Worm (Caenorhabditis elegans) whole organism, L4 larva: Measurements from ENCODE around the gene F55B11.6.
"Not testable (repeated sequence)": the region's sequence is repeated elsewhere in the genome, so short reads cannot be mapped to it uniquely, and the experiment has no call there.

ENCODE experiments used
- F37D6.2 ChIP-seq: sonication (generic microtip); optimal IDR thresholded peaks from 2 replicates; lab custom pipeline; 2016; ENCODE audit warnings: mild to moderate bottlenecking, missing genetic modification characterization, missing compliant biosample characterization
- T20F7.1 ChIP-seq: fragments of 200-800 bp; sonication (Bioruptor generic); optimal IDR thresholded peaks from 2 replicates; lab custom pipeline; 2018; ENCODE audit warnings: mild to moderate bottlenecking, missing genetic modification characterization, missing compliant biosample characterization
- Y75B8A.6 ChIP-seq: fragments of 200-800 bp; sonication (Bioruptor generic); IDR thresholded peaks from 2 replicates; pipeline ENCODE4 v1.3.6; 2022; ENCODE audit warnings: missing genetic modification reagents, missing genetic modification characterization, missing compliant biosample characterization
- aha-1 ChIP-seq: fragments of 150-350 bp; peaks from one replicate; lab custom pipeline; 2014; ENCODE audit warnings: missing biosample characterization, missing genetic modification characterization
- ama-1 ChIP-seq: fragments of 150-350 bp; optimal IDR thresholded peaks from 2 replicates; lab custom pipeline; 2014; ENCODE audit warnings: inconsistent platforms, mixed read lengths
- attf-4 ChIP-seq: sonication (generic microtip); optimal IDR thresholded peaks from 3 replicates; lab custom pipeline; 2017; ENCODE audit warnings: missing biosample characterization, missing genetic modification characterization
- ceh-20 ChIP-seq: fragments of 200-800 bp; sonication (Bioruptor generic); IDR thresholded peaks from 2 replicates; pipeline ENCODE4 v1.3.6; 2022; ENCODE audit warnings: missing genetic modification reagents, missing genetic modification characterization, missing compliant biosample characterization
- ceh-28 ChIP-seq: fragments of 150-350 bp; optimal IDR thresholded peaks from 2 replicates; lab custom pipeline; 2014; ENCODE audit warnings: missing biosample characterization, missing genetic modification reagents, missing genetic modification characterization
- cey-2 ChIP-seq: sonication (generic microtip); optimal IDR thresholded peaks from 3 replicates; lab custom pipeline; 2017; ENCODE audit warnings: missing genetic modification characterization, mild to moderate bottlenecking, missing compliant biosample characterization, antibody characterized with exemption, borderline replicate concordance; ENCODE audit not compliant: insufficient read depth
- ctbp-1 ChIP-seq: fragments of 200-800 bp; sonication (Bioruptor generic); IDR thresholded peaks from 2 replicates; pipeline ENCODE4 v1.3.6; 2022; ENCODE audit warnings: missing genetic modification reagents, missing genetic modification characterization, missing compliant biosample characterization
- daf-12 ChIP-seq: fragments of 150-350 bp; optimal IDR thresholded peaks from 2 replicates; lab custom pipeline; 2014; ENCODE audit warnings: missing biosample characterization, missing genetic modification reagents, missing genetic modification characterization
- dmd-9 ChIP-seq: fragments of 200-800 bp; sonication (Bioruptor generic); IDR thresholded peaks from 2 replicates; pipeline ENCODE4 v1.3.6; 2022; ENCODE audit warnings: missing genetic modification reagents, missing genetic modification characterization, missing compliant biosample characterization
- dpl-1 ChIP-seq: fragments of 150-350 bp; optimal IDR thresholded peaks from 2 replicates; lab custom pipeline; 2014; ENCODE audit warnings: missing biosample characterization, missing genetic modification reagents, missing genetic modification characterization
- duxl-1 ChIP-seq: sonication (generic microtip); optimal IDR thresholded peaks from 2 replicates; lab custom pipeline; 2016; ENCODE audit warnings: mild to moderate bottlenecking, missing genetic modification characterization, moderate library complexity, missing compliant biosample characterization; ENCODE audit not compliant: poor library complexity
- fkh-10 ChIP-seq: fragments of 150-350 bp; optimal IDR thresholded peaks from 2 replicates; lab custom pipeline; 2014; ENCODE audit warnings: missing biosample characterization, missing genetic modification reagents, missing genetic modification characterization
- gei-8 ChIP-seq: fragments of 200-800 bp; sonication (Bioruptor generic); optimal IDR thresholded peaks from 2 replicates; lab custom pipeline; 2018; ENCODE audit warnings: mild to moderate bottlenecking, missing genetic modification characterization, missing compliant biosample characterization
- hmg-1.1 ChIP-seq: fragments of 200-800 bp; sonication (Bioruptor generic); IDR thresholded peaks from 2 replicates; pipeline ENCODE4 v1.3.6; 2022; ENCODE audit warnings: missing genetic modification reagents, missing genetic modification characterization, missing compliant biosample characterization
- jun-1 ChIP-seq: fragments of 150-350 bp; optimal IDR thresholded peaks from 2 replicates; lab custom pipeline; 2014; ENCODE audit warnings: missing biosample characterization, missing genetic modification reagents, missing genetic modification characterization
- lin-13 ChIP-seq: fragments of 150-350 bp; optimal IDR thresholded peaks from 2 replicates; lab custom pipeline; 2014; ENCODE audit warnings: missing biosample characterization, missing genetic modification reagents, missing genetic modification characterization
- lin-38 ChIP-seq: fragments of 200-800 bp; sonication (Bioruptor generic); IDR thresholded peaks from 2 replicates; pipeline ENCODE4 v1.3.6; 2022; ENCODE audit warnings: missing genetic modification reagents, missing genetic modification characterization, missing compliant biosample characterization
- lir-3 ChIP-seq: sonication (generic microtip); optimal IDR thresholded peaks from 2 replicates; lab custom pipeline; 2016; ENCODE audit warnings: mild to moderate bottlenecking, missing genetic modification characterization, missing compliant biosample characterization
- lsy-2 ChIP-seq, 2 experiments: fragments of 150-350 bp in 1 of 2; sonication (generic microtip) in 1 of 2; optimal IDR thresholded peaks; 2 replicates each; lab custom pipeline; 2014 to 2017; ENCODE audit warnings: missing biosample characterization in 2 of 2, missing genetic modification characterization in 2 of 2
- mdl-1 ChIP-seq, 2 experiments: fragments of 150-350 bp in 1 of 2; sonication (generic microtip) in 1 of 2; optimal IDR thresholded peaks; 2 replicates each; lab custom pipeline; 2014 to 2017; ENCODE audit warnings: missing biosample characterization in 2 of 2, missing genetic modification characterization in 2 of 2
- mep-1 ChIP-seq: fragments of 150-350 bp; sonication (generic microtip); optimal IDR thresholded peaks from 3 replicates; lab custom pipeline; 2014; ENCODE audit warnings: missing biosample characterization, missing genetic modification characterization
- mxl-2 ChIP-seq: fragments of 200-800 bp; sonication (Bioruptor generic); conservative IDR thresholded peaks from 2 replicates; pipeline ENCODE4 v1.3.6; 2022; ENCODE audit warnings: missing genetic modification reagents, missing genetic modification characterization, missing compliant biosample characterization
- nhr-102 ChIP-seq: sonication (generic microtip); optimal IDR thresholded peaks from 2 replicates; lab custom pipeline; 2016; ENCODE audit warnings: mild to moderate bottlenecking, missing genetic modification characterization, moderate library complexity, missing compliant biosample characterization
- nhr-11 ChIP-seq: fragments of 150-350 bp; optimal IDR thresholded peaks from 2 replicates; lab custom pipeline; 2014; ENCODE audit warnings: missing biosample characterization, missing genetic modification characterization
- nhr-42 ChIP-seq: fragments of 200-800 bp; sonication (Bioruptor generic); IDR thresholded peaks from 2 replicates; pipeline ENCODE4 v1.3.6; 2022; ENCODE audit warnings: missing genetic modification characterization, missing compliant biosample characterization
- pha-4 ChIP-seq, 2 experiments: fragments of 150-350 bp in 1 of 2; fragments of 200-800 bp in 1 of 2; sonication (Bioruptor generic) in 1 of 2; IDR thresholded peaks in 1 of 2; optimal IDR thresholded peaks in 1 of 2; 2 replicates each; pipeline versions ENCODE4 v1.3.6 to Lab custom; 2014 to 2022; ENCODE audit warnings: missing genetic modification characterization in 2 of 2, missing genetic modification reagents in 2 of 2, missing biosample characterization in 1 of 2, missing compliant biosample characterization in 1 of 2
- rbr-2 ChIP-seq: sonication (generic microtip); optimal IDR thresholded peaks from 2 replicates; lab custom pipeline; 2016; ENCODE audit warnings: missing genotype, missing genetic modification characterization, missing compliant biosample characterization
- sdz-12 ChIP-seq: fragments of 200-800 bp; sonication (Bioruptor generic); optimal IDR thresholded peaks from 2 replicates; lab custom pipeline; 2018; ENCODE audit warnings: mild to moderate bottlenecking, missing genetic modification characterization, missing compliant biosample characterization
- set-16 ChIP-seq: fragments of 200-800 bp; sonication (Bioruptor generic); IDR thresholded peaks from 2 replicates; pipeline ENCODE4 v1.3.6; 2022; ENCODE audit warnings: missing genetic modification reagents, missing genetic modification characterization, missing compliant biosample characterization
- skn-1 ChIP-seq: fragments of 150-350 bp; optimal IDR thresholded peaks from 2 replicates; lab custom pipeline; 2014; ENCODE audit warnings: missing biosample characterization, missing genetic modification characterization
- snpc-1.2 ChIP-seq: fragments of 200-800 bp; sonication (Bioruptor generic); IDR thresholded peaks from 2 replicates; pipeline ENCODE4 v1.3.6; 2022; ENCODE audit warnings: missing genetic modification reagents, missing genetic modification characterization, missing compliant biosample characterization
- unc-62 ChIP-seq, 3 experiments: fragments of 150-350 bp in 1 of 3; sonication (generic microtip); optimal IDR thresholded peaks in 2 of 3; peaks in 1 of 3; 1 replicate in 1 of 3; 2 replicates in 2 of 3; lab custom pipeline; 2014 to 2017; ENCODE audit warnings: missing biosample characterization in 3 of 3, missing genetic modification characterization in 3 of 3, missing genetic modification reagents in 3 of 3, missing genotype in 1 of 3
- zfp-2 ChIP-seq: sonication (generic microtip); optimal IDR thresholded peaks from 2 replicates; lab custom pipeline; 2016; ENCODE audit warnings: mild to moderate bottlenecking, missing genetic modification characterization, missing compliant biosample characterization
- zip-11 ChIP-seq: fragments of 200-800 bp; sonication (Bioruptor generic); IDR thresholded peaks from 2 replicates; pipeline ENCODE4 v1.3.6; 2022; ENCODE audit warnings: missing genetic modification characterization, missing compliant biosample characterization
- ztf-11 ChIP-seq: fragments of 150-350 bp; optimal IDR thresholded peaks from 2 replicates; lab custom pipeline; 2014; ENCODE audit warnings: missing biosample characterization, missing genetic modification characterization

F55B11.6 gene

ce11 chrIV:14379191-14379590 lies 37.8 kb downstream of the F55B11.6 start:
- no peak for TF ChIP-seq aha-1 (tag; lab: Kevin White, UChicago)
- no peak for TF ChIP-seq cey-2
- TF ChIP-seq attf-4 (tag; lab: Kevin White, UChicago) = no peak
- no peak for TF ChIP-seq pha-4 (GFP tag; IDR thresholded peaks at IDR 0.05; lab: Robert Waterston, UW)
- TF ChIP-seq pha-4 (tag; optimal IDR thresholded peaks at IDR 0.05; lab: Kevin White, UChicago) = no peak
- no peak for TF ChIP-seq nhr-102
- TF ChIP-seq duxl-1 (tag; lab: Kevin White, UChicago) = no peak
- no peak for TF ChIP-seq Y75B8A.6 (GFP tag; lab: Robert Waterston, UW)
- no peak for TF ChIP-seq jun-1 (tag; lab: Kevin White, UChicago)
- TF ChIP-seq daf-12 (tag; lab: Kevin White, UChicago) = no peak
- no peak for TF ChIP-seq zfp-2
- no peak for TF ChIP-seq mxl-2
- no peak for TF ChIP-seq ctbp-1 (GFP tag; lab: Robert Waterston, UW)
- no peak for TF ChIP-seq lin-38 (GFP tag; lab: Robert Waterston, UW)
- no peak for TF ChIP-seq sdz-12
- no peak for TF ChIP-seq zip-11 (GFP tag; lab: Robert Waterston, UW)
- TF ChIP-seq ama-1 (lab: Kevin White, UChicago) = no peak

DNA sequence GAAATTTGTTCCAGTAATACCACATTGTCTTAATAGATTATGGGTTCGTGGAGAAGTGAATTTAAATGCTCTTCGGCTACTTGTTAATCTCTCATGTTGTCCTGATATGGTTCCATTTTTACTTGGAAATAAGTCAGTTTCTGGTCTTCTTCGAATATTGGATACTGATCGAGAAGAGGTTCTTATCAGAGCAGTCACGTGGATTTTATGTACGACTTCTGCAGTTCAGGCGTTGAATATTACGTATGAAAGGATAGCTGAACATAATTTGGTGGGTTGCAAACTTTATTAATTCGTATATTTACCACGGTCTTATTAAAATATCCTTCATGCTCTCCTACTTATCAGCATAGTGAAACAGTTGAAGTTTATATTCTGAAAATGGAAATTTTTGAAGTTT lies 39.2 kb downstream of the F55B11.6 start:
- TF ChIP-seq T20F7.1 (GFP tag; lab: Kevin White, UChicago) = no peak
- TF ChIP-seq unc-62 (GFP tag; optimal IDR thresholded peaks at IDR 0.05 in 1 of 2; lab: Kevin White, UChicago) = peak in 1 of 2 experiments; percentile 97
- TF ChIP-seq unc-62 (tag; optimal IDR thresholded peaks at IDR 0.05; lab: Kevin White, UChicago) = no peak
- no peak for TF ChIP-seq ztf-11 (tag; lab: Kevin White, UChicago)

DNA sequence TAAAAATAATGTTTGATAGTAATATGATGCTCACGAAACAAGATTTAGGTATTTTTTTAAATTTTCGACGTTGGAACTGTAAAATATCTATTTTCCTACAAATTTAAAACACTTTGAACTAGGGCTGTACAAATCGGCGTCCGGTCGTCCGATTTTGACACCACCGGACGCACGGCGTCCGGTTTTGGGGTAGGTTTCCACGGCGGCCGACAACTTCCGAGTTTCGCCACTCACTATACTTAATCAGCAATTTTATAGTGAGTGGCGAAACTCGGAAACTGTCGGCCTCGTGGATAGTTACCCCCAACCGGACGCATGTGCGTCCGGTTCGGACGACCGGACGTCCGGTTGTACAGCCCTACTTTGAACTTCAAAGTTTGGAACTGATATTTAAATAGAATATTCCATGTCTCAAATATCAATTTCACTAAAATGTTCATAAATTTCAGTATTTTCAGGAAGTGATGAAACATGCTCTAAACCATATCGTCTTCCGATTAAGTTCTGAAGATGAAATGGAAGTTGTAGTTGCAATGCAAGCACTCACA lies 39.7 kb downstream of the F55B11.6 start:
- peak; percentile 95 for TF ChIP-seq snpc-1.2
- TF ChIP-seq lin-13 (GFP tag; lab: Kevin White, UChicago) = no peak
- TF ChIP-seq, all 104 proteins: peak for 1

DNA sequence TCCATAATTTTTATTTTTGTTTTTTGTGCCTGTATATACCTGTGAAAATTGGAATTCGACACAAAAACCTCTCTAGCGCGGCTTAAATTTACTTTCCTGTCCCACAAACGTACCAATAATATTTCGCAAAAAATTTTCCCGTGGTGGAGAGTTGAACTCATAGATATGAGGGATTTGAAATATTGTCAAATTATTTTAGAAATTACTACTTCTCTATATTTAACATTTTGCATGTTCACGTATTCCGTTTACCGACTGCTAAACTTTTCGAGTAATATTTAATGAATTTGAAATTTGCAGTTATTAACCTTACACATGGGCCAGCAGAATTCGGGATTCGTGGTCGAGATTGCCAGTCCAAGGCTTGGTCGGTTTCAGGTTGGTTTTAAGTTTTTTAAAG lies 43.2 kb downstream of the F55B11.6 start, which contains the start of gene Y67A10A.7:
Y67A10A.7 (plus strand) TSS at position 301 of the 400 bp plus-strand sequence.
- not testable (repeated sequence) for TF ChIP-seq dmd-9 (GFP tag; lab: Robert Waterston, UW); nhr-42; zfp-2

ce11 chrIV:14371639-14372038 lies 45.4 kb downstream of the F55B11.6 start:
- TF ChIP-seq zfp-2 = no peak
- peak; percentile 27 for TF ChIP-seq nhr-11
- TF ChIP-seq ctbp-1 (GFP tag; lab: Robert Waterston, UW) = peak; percentile 77
- TF ChIP-seq mep-1 (tag; lab: Kevin White, UChicago) = peak; percentile 56
- TF ChIP-seq fkh-10 (GFP tag; lab: Kevin White, UChicago) = peak; percentile 89
- peak; percentile 93 for TF ChIP-seq aha-1 (tag; lab: Kevin White, UChicago)
- TF ChIP-seq lsy-2 (tag; optimal IDR thresholded peaks at IDR 0.05; lab: Kevin White, UChicago) = peak; percentile 30 to 70
- peak; percentile 3 for TF ChIP-seq dpl-1
- no peak for TF ChIP-seq gei-8
- TF ChIP-seq ceh-20 (GFP tag; lab: Robert Waterston, UW) = 0 out of 2 replicates have a peak, but pooled peaks have one; percentile 37
- TF ChIP-seq ceh-28 (tag; lab: Kevin White, UChicago) = peak; percentile 15
- TF ChIP-seq lir-3 (tag; lab: Kevin White, UChicago) = no peak
- TF ChIP-seq F37D6.2 (tag; lab: Kevin White, UChicago) = peak; percentile 40
- peak in 1 of 2 experiments; percentile 14 for TF ChIP-seq mdl-1 (tag; optimal IDR thresholded peaks at IDR 0.05; lab: Kevin White, UChicago)
- TF ChIP-seq rbr-2 (tag; lab: Kevin White, UChicago) = peak; percentile 71
- no peak for TF ChIP-seq set-16 (GFP tag; lab: Robert Waterston, UW)
- TF ChIP-seq skn-1 (tag; lab: Kevin White, UChicago) = no peak
- peak; percentile 64; the same call in 1 of the 2 replicates for TF ChIP-seq hmg-1.1 (GFP tag; lab: Robert Waterston, UW)
